Worm (Caenorhabditis elegans) whole organism, young adult: ENCODE measurements around the gene zmp-2.
"Not testable (repeated sequence)": the region's sequence is repeated elsewhere in the genome, so short reads cannot be mapped to it uniquely, and the experiment has no call there.

ENCODE experiments used
- F33H1.4 ChIP-seq: fragments of 200-800 bp; sonication (Bioruptor generic); IDR thresholded peaks from 2 replicates; pipeline ENCODE4 v1.3.6; 2022; ENCODE audit warnings: missing genetic modification reagents, missing genetic modification characterization, missing compliant biosample characterization
- F37B4.10 ChIP-seq: fragments of 200-800 bp; sonication (Bioruptor generic); IDR thresholded peaks from 2 replicates; pipeline ENCODE4 v1.3.6; 2022; ENCODE audit warnings: missing genetic modification characterization, missing compliant biosample characterization
- F39B2.1 ChIP-seq: fragments of 200-800 bp; sonication (Bioruptor generic); IDR thresholded peaks from 2 replicates; pipeline ENCODE4 v1.3.6; 2022; ENCODE audit warnings: missing genetic modification reagents, missing genetic modification characterization, missing compliant biosample characterization
- F49E8.2 ChIP-seq: sonication (generic microtip); optimal IDR thresholded peaks from 3 replicates; lab custom pipeline; 2017; ENCODE audit warnings: missing genetic modification characterization, mild to moderate bottlenecking, missing compliant biosample characterization, antibody characterized with exemption, moderate library complexity; ENCODE audit not compliant: insufficient read depth
- T26A5.8 ChIP-seq: sonication (generic microtip); optimal IDR thresholded peaks from 2 replicates; lab custom pipeline; 2016; ENCODE audit warnings: missing genetic modification characterization, missing compliant biosample characterization
- Y53F4B.3 ChIP-seq: fragments of 200-800 bp; sonication (Bioruptor generic); IDR thresholded peaks from 2 replicates; pipeline ENCODE4 v1.3.6; 2022; ENCODE audit warnings: missing genetic modification reagents, missing genetic modification characterization, missing compliant biosample characterization
- Y56A3A.18 ChIP-seq: fragments of 200-800 bp; sonication (Bioruptor generic); IDR thresholded peaks from 2 replicates; pipeline ENCODE4 v1.3.6; 2022; ENCODE audit warnings: missing genetic modification reagents, missing genetic modification characterization, missing compliant biosample characterization
- Y95B8A.8 ChIP-seq: fragments of 200-800 bp; sonication (Bioruptor generic); IDR thresholded peaks from 2 replicates; pipeline ENCODE4 v1.3.6; 2022; ENCODE audit warnings: missing genetic modification reagents, missing genetic modification characterization, missing compliant biosample characterization
- attf-3 ChIP-seq: fragments of 200-800 bp; sonication (Bioruptor generic); conservative IDR thresholded peaks from 2 replicates; pipeline ENCODE4 v1.3.6; 2022; ENCODE audit warnings: missing genetic modification reagents, missing genetic modification characterization, missing compliant biosample characterization
- cebp-2 ChIP-seq: fragments of 200-800 bp; sonication (Bioruptor generic); IDR thresholded peaks from 2 replicates; pipeline ENCODE4 v1.3.6; 2022; ENCODE audit warnings: missing genetic modification characterization, missing compliant biosample characterization
- ceh-100 ChIP-seq: fragments of 200-800 bp; sonication (Bioruptor generic); IDR thresholded peaks from 2 replicates; pipeline ENCODE4 v1.3.6; 2022; ENCODE audit warnings: missing genetic modification reagents, missing genetic modification characterization, missing compliant biosample characterization
- ceh-40 ChIP-seq: fragments of 200-800 bp; sonication (Bioruptor generic); IDR thresholded peaks from 2 replicates; pipeline ENCODE4 v1.3.6; 2022; ENCODE audit warnings: missing genetic modification characterization, missing compliant biosample characterization
- ceh-79 ChIP-seq: sonication (generic microtip); optimal IDR thresholded peaks from 2 replicates; lab custom pipeline; 2017; ENCODE audit warnings: mild to moderate bottlenecking, missing genetic modification characterization, missing compliant biosample characterization
- ceh-91 ChIP-seq: fragments of 200-800 bp; sonication (Bioruptor generic); IDR thresholded peaks from 2 replicates; pipeline ENCODE4 v1.3.6; 2022; ENCODE audit warnings: missing genetic modification reagents, missing genetic modification characterization, missing compliant biosample characterization
- fkh-3 ChIP-seq: sonication (generic microtip); optimal IDR thresholded peaks from 2 replicates; lab custom pipeline; 2016; ENCODE audit warnings: mild to moderate bottlenecking, missing genetic modification characterization, missing compliant biosample characterization
- hlh-26 ChIP-seq: fragments of 200-800 bp; sonication (Bioruptor generic); conservative IDR thresholded peaks from 2 replicates; pipeline ENCODE4 v1.3.6; 2022; ENCODE audit warnings: missing genetic modification reagents, missing genetic modification characterization, missing compliant biosample characterization
- hsf-1 ChIP-seq: fragments of 200-800 bp; sonication (Bioruptor generic); IDR thresholded peaks from 2 replicates; pipeline ENCODE4 v1.3.6; 2022; ENCODE audit warnings: missing genetic modification reagents, missing genetic modification characterization, missing compliant biosample characterization
- lin-35 ChIP-seq, 3 experiments: fragments of 150-350 bp in 2 of 3; sonication (generic microtip) in 1 of 3; optimal IDR thresholded peaks; 2 replicates each; lab custom pipeline; 2014 to 2018; ENCODE audit warnings: missing biosample characterization in 3 of 3, missing genetic modification characterization in 3 of 3, missing genetic modification reagents in 3 of 3
- lir-1 ChIP-seq: fragments of 200-800 bp; sonication (Bioruptor generic); conservative IDR thresholded peaks from 2 replicates; pipeline ENCODE4 v1.3.6; 2022; ENCODE audit warnings: missing genetic modification reagents, missing genetic modification characterization, missing compliant biosample characterization
- lsl-1 ChIP-seq: fragments of 200-800 bp; sonication (Bioruptor generic); optimal IDR thresholded peaks from 2 replicates; lab custom pipeline; 2018; ENCODE audit warnings: mild to moderate bottlenecking, missing genetic modification characterization, moderate library complexity, missing compliant biosample characterization
- madf-6 ChIP-seq: fragments of 200-800 bp; sonication (Bioruptor generic); IDR thresholded peaks from 2 replicates; pipeline ENCODE4 v1.3.6; 2022; ENCODE audit warnings: missing genetic modification reagents, missing genetic modification characterization, missing compliant biosample characterization
- madf-8 ChIP-seq: fragments of 200-800 bp; sonication (Bioruptor generic); conservative IDR thresholded peaks from 2 replicates; pipeline ENCODE4 v1.3.6; 2022; ENCODE audit warnings: missing genetic modification reagents, missing genetic modification characterization, missing compliant biosample characterization
- mcd-1 ChIP-seq: fragments of 200-800 bp; sonication (Bioruptor generic); IDR thresholded peaks from 2 replicates; pipeline ENCODE4 v1.3.6; 2022; ENCODE audit warnings: missing genetic modification reagents, missing genetic modification characterization, missing compliant biosample characterization
- mxl-1 ChIP-seq: sonication (generic microtip); optimal IDR thresholded peaks from 2 replicates; lab custom pipeline; 2016; ENCODE audit warnings: missing genetic modification characterization, missing compliant biosample characterization
- nfya-2 ChIP-seq: fragments of 200-800 bp; sonication (Bioruptor generic); IDR thresholded peaks from 2 replicates; pipeline ENCODE4 v1.3.6; 2022; ENCODE audit warnings: missing genetic modification reagents, missing genetic modification characterization, missing compliant biosample characterization
- pbrm-1 ChIP-seq: fragments of 200-800 bp; sonication (Bioruptor generic); IDR thresholded peaks from 2 replicates; pipeline ENCODE4 v1.3.6; 2022; ENCODE audit warnings: missing genetic modification reagents, missing genetic modification characterization, missing compliant biosample characterization
- rec-8 ChIP-seq, 2 experiments: sonication (generic microtip); optimal IDR thresholded peaks; 2 replicates each; lab custom pipeline; 2016; ENCODE audit warnings: mild to moderate bottlenecking in 2 of 2, missing genetic modification characterization in 2 of 2, missing genetic modification reagents in 2 of 2, missing genotype in 2 of 2, missing biosample characterization in 1 of 2, missing compliant biosample characterization in 1 of 2, moderate library complexity in 1 of 2
- snpc-3.4 ChIP-seq: sonication (generic microtip); optimal IDR thresholded peaks from 2 replicates; lab custom pipeline; 2017; ENCODE audit warnings: missing genetic modification characterization, mild to moderate bottlenecking, missing compliant biosample characterization, antibody characterized with exemption, moderate library complexity, missing genotype, missing genetic modification reagents
- snpc-4 ChIP-seq, 5 experiments: fragments of 150-350 bp in 1 of 5; sonication (generic microtip) in 4 of 5; optimal IDR thresholded peaks; 2 replicates each; lab custom pipeline; 2014 to 2018; ENCODE audit warnings: missing genetic modification characterization in 5 of 5, missing biosample characterization in 3 of 5, antibody characterized with exemption in 2 of 5, mild to moderate bottlenecking in 2 of 5, missing compliant biosample characterization in 2 of 5, missing genotype in 2 of 5, moderate library complexity in 2 of 5, missing genetic modification reagents in 1 of 5
- somi-1 ChIP-seq: fragments of 200-800 bp; sonication (Bioruptor generic); optimal IDR thresholded peaks from 2 replicates; lab custom pipeline; 2018; ENCODE audit warnings: mild to moderate bottlenecking, missing genetic modification characterization, missing compliant biosample characterization
- tbp1 ChIP-seq: fragments of 200-800 bp; sonication (Bioruptor generic); optimal IDR thresholded peaks from 2 replicates; lab custom pipeline; 2018; ENCODE audit warnings: mild to moderate bottlenecking, missing genetic modification characterization, missing compliant biosample characterization
- unc-62 ChIP-seq: fragments of 150-350 bp; optimal IDR thresholded peaks from 2 replicates; lab custom pipeline; 2014; ENCODE audit warnings: missing biosample characterization, missing genetic modification reagents, missing genetic modification characterization
- zfh-2 ChIP-seq: fragments of 200-800 bp; sonication (Bioruptor generic); conservative IDR thresholded peaks from 2 replicates; pipeline ENCODE4 v1.3.6; 2022; ENCODE audit warnings: missing genetic modification reagents, missing genetic modification characterization, missing compliant biosample characterization

zmp-2 gene

DNA sequence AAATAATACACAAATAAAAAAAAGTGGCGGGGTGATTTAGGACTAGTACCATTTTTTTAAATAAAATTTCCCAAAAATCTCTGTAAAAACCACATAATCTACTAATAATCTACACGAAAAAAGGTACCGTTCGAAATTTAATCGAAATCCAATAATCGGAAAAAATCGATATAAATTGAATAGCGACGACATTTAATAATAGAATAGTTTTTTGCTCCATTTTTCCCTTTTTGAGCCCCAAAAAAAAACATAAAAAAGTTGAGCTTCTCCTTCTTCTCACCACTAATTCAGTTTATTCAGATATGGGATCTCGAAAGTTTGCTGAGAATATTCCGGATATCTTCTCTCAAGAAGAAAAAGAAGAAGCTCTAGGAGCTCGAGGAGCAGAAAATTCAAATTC is 28.5 kb upstream of the zmp-2 start, which contains the start of gene Y71H2B.5:
Y71H2B.5 (plus strand) TSS at position 301 of the 400 bp plus-strand sequence.
- not testable (repeated sequence) for TF ChIP-seq mxl-1 (tag; lab: Kevin White, UChicago); Y53F4B.3 (GFP tag; lab: Robert Waterston, UW); lir-1

DNA sequence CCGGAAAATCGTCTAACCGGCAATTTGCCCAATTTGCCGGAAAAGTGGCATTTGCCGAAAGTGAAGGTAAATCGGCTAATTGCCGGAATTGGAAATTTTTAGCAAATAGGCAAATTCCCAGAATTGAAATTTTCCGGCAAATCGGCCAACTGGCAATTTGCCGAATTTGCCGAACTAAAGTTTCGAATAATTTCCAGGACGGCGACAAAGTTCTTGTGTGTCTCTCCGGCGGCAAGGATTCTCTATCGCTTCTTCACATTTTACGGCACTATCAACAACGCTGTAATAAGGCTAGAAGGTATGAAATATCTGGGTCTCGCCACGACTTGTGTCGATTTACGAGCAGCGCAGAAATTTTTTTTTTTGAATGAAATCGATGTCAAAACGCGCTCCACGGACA is 20.0 kb upstream of the zmp-2 start:
- TF ChIP-seq hsf-1 (no peak), pbrm-1 (no peak), unc-62 (GFP tag; lab: Kevin White, UChicago) (no peak), F33H1.4 (GFP tag; lab: Robert Waterston, UW) (no peak), rec-8 (tag; optimal IDR thresholded peaks at IDR 0.05; lab: Kevin White, UChicago) (no peak), ceh-100 (GFP tag; lab: Robert Waterston, UW) (no peak), hlh-26 (no peak), madf-8 (GFP tag; lab: Robert Waterston, UW) (no peak), F39B2.1 (GFP tag; lab: Robert Waterston, UW) (no peak), attf-3 (GFP tag; lab: Robert Waterston, UW) (no peak), snpc-4 (GFP tag; optimal IDR thresholded peaks at IDR 0.05; lab: Kevin White, UChicago) (no peak), snpc-4 (tag; optimal IDR thresholded peaks at IDR 0.05; lab: Kevin White, UChicago) (no peak), ceh-79 (tag; lab: Kevin White, UChicago) (no peak), nfya-2 (GFP tag; lab: Robert Waterston, UW) (no peak), Y95B8A.8 (GFP tag; lab: Robert Waterston, UW) (no peak), F37B4.10 (GFP tag; lab: Robert Waterston, UW) (no peak), ceh-91 (GFP tag; lab: Robert Waterston, UW) (no peak), lsl-1 (GFP tag; lab: Kevin White, UChicago) (no peak), snpc-3.4 (no peak)
- TF ChIP-seq, all 124 proteins: peak for 0

DNA sequence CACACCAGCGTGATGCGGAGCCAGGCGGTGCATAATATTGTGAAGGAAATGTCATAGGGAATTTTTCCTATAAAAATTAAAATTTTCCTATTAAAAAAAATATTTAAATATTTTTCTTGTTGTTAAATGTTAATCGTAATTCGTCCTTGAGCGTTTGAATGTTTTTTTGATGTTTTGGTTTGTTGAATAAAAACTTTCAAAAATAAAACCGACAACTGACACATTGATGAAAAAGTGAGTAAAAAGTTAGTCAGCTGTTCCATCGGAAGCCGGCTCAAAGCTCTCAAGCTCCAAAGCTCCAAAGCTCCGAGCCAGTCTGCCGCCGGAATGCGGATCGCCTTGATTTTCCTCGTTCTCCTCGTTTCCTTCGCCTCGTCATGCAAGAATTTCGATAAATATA is 17.5 kb upstream of the zmp-2 start, which contains the start of gene Y71H2B.4:
Y71H2B.4 (plus strand) TSS at position 301 of the 400 bp plus-strand sequence.
- TF ChIP-seq cebp-2 (GFP tag; lab: Robert Waterston, UW) = no peak
- TF ChIP-seq Y56A3A.18 = no peak
- no peak for TF ChIP-seq somi-1 (GFP tag; lab: Kevin White, UChicago)
- TF ChIP-seq zfh-2 (GFP tag; lab: Robert Waterston, UW) = 0 out of 2 replicates have a peak, but pooled peaks have one; percentile 38
- no peak for TF ChIP-seq tbp1 (GFP tag; lab: Kevin White, UChicago)

DNA sequence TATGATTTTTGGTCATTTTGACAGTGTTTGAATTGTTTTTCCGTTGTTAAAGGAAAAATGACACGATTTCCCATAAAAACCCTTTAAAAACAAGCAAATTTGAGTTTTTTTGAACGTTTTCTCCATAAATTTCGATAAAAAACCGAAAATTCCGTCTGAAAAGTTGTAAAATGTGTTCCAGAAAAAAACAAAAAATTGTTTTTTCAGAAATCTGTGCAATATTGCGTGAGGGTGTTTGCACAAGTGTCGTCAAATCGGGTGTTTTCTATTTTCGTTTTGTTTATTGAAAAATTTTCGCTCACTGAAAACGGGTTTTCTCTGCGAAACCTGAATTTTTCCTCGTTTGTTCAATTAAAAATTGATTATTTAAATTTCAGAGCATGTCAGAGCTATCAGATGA is 16.6 kb upstream of the zmp-2 start, which contains the start of gene ppfr-4:
ppfr-4 (plus strand) TSS at position 378 of the 400 bp plus-strand sequence.
- peak; percentile 13; the same call in 1 of the 2 replicates for TF ChIP-seq mcd-1
- no peak for TF ChIP-seq T26A5.8
- no peak for TF ChIP-seq snpc-4 (GFP tag; optimal IDR thresholded peaks at IDR 0.05; lab: Kevin White, UChicago)
- no peak for TF ChIP-seq snpc-4 (tag; optimal IDR thresholded peaks at IDR 0.05; lab: Kevin White, UChicago)
- TF ChIP-seq fkh-3 = no peak
- 0 out of 2 replicates have a peak, but pooled peaks have one; percentile 34 for TF ChIP-seq madf-6
- TF ChIP-seq F49E8.2 (tag; lab: Kevin White, UChicago) = no peak
- peak in 1 of 3 experiments; percentile 56 for TF ChIP-seq lin-35 (GFP tag; optimal IDR thresholded peaks at IDR 0.05; lab: Kevin White, UChicago)
- TF ChIP-seq madf-8 (GFP tag; lab: Robert Waterston, UW) = no peak
- TF ChIP-seq F33H1.4 (GFP tag; lab: Robert Waterston, UW) = peak; percentile 20; the same call in 1 of the 2 replicates
- TF ChIP-seq ceh-40 (GFP tag; lab: Robert Waterston, UW) = no peak
